Fruit fly (Drosophila melanogaster) whole organism, embryonic: ENCODE measurements around the gene Nost.

Source experiments
- CG10565 ChIP-seq: fragments of 200-800 bp; sonication (Bioruptor generic); optimal IDR thresholded peaks from 3 replicates; lab custom pipeline; 2016; ENCODE audit warnings: missing biosample characterization, mild to moderate bottlenecking, missing genetic modification characterization
- CG11695 ChIP-seq: fragments of 200-800 bp; sonication (Bioruptor generic); IDR thresholded peaks from 3 replicates; pipeline ENCODE4 v1.3.6; 2022; ENCODE audit warnings: missing biosample characterization, missing genetic modification characterization
- CG12236 ChIP-seq: fragments of 200-800 bp; sonication (Bioruptor generic); optimal IDR thresholded peaks from 2 replicates; lab custom pipeline; 2016; ENCODE audit warnings: missing biosample characterization, missing genetic modification characterization
- CG13287 ChIP-seq: fragments of 200-800 bp; sonication (Bioruptor generic); IDR thresholded peaks from 2 replicates; pipeline ENCODE4 v1.3.6; 2022; ENCODE audit warnings: missing biosample characterization, missing genetic modification characterization; ENCODE audit not compliant: partially characterized antibody
- CG13775 ChIP-seq: fragments of 200-800 bp; sonication (Bioruptor generic); optimal IDR thresholded peaks from 3 replicates; lab custom pipeline; 2017; ENCODE audit warnings: missing biosample characterization, mild to moderate bottlenecking, missing genetic modification characterization
- CG15479 ChIP-seq: fragments of 200-800 bp; sonication (Bioruptor generic); optimal IDR thresholded peaks from 3 replicates; lab custom pipeline; 2019; ENCODE audit warnings: missing biosample characterization, mild to moderate bottlenecking, missing genetic modification characterization, moderate library complexity
- CG17361 ChIP-seq: fragments of 200-800 bp; sonication (Bioruptor generic); IDR thresholded peaks from 3 replicates; pipeline ENCODE4 v1.3.6; 2022; ENCODE audit warnings: missing biosample characterization, missing genetic modification characterization
- CG1792 ChIP-seq: fragments of 200-800 bp; sonication (Bioruptor generic); optimal IDR thresholded peaks from 2 replicates; lab custom pipeline; 2016; ENCODE audit warnings: missing biosample characterization, missing genetic modification characterization
- CG3065 ChIP-seq: fragments of 200-800 bp; sonication (Bioruptor generic); optimal IDR thresholded peaks from 2 replicates; lab custom pipeline; 2016; ENCODE audit warnings: missing biosample characterization, missing genetic modification characterization
- CG34224 ChIP-seq: fragments of 200-800 bp; sonication (Bioruptor generic); IDR thresholded peaks from 3 replicates; pipeline ENCODE4 v1.3.6; 2022; ENCODE audit warnings: missing biosample characterization, missing genetic modification characterization; ENCODE audit not compliant: partially characterized antibody
- CG4707 ChIP-seq: fragments of 200-800 bp; sonication (Bioruptor generic); optimal IDR thresholded peaks from 2 replicates; lab custom pipeline; 2018; ENCODE audit warnings: missing biosample characterization, mild to moderate bottlenecking, missing genetic modification characterization, moderate library complexity
- D19A ChIP-seq: fragments of 200-800 bp; optimal IDR thresholded peaks from 3 replicates; lab custom pipeline; 2019; ENCODE audit warnings: missing biosample characterization, mild to moderate bottlenecking, missing genetic modification characterization, moderate library complexity
- Deaf1 ChIP-seq: fragments of 200-800 bp; optimal IDR thresholded peaks from 3 replicates; lab custom pipeline; 2019; ENCODE audit warnings: missing biosample characterization, mild to moderate bottlenecking, missing genetic modification characterization, moderate library complexity
- Doc3 ChIP-seq: fragments of 200-800 bp; sonication (Bioruptor generic); IDR thresholded peaks from 3 replicates; pipeline ENCODE4 v1.3.6; 2022; ENCODE audit warnings: missing biosample characterization, missing genetic modification characterization; ENCODE audit not compliant: partially characterized antibody
- Drgx ChIP-seq: fragments of 200-800 bp; sonication (Bioruptor generic); IDR thresholded peaks from 2 replicates; pipeline ENCODE4 v1.3.6; 2022; ENCODE audit warnings: missing biosample characterization, missing genetic modification characterization
- GATAe ChIP-seq: fragments of 200-800 bp; sonication (Bioruptor generic); conservative IDR thresholded peaks from 2 replicates; pipeline ENCODE4 v1.3.6; 2022; ENCODE audit warnings: missing biosample characterization, missing genetic modification characterization
- H15 ChIP-seq: fragments of 200-800 bp; sonication (Bioruptor generic); IDR thresholded peaks from 3 replicates; pipeline ENCODE4 v1.3.6; 2022; ENCODE audit warnings: missing biosample characterization, missing genetic modification characterization
- Jarid2 ChIP-seq: fragments of 200-800 bp; sonication (Bioruptor generic); optimal IDR thresholded peaks from 3 replicates; lab custom pipeline; 2017; ENCODE audit warnings: mild to moderate bottlenecking, missing biosample characterization, missing genetic modification reagents, missing genetic modification characterization
- Six4 ChIP-seq: fragments of 200-800 bp; sonication (Bioruptor generic); optimal IDR thresholded peaks from 2 replicates; lab custom pipeline; 2016; ENCODE audit warnings: missing biosample characterization, missing genetic modification characterization
- Sry-β ChIP-seq: fragments of 200-800 bp; sonication (Bioruptor generic); optimal IDR thresholded peaks from 2 replicates; lab custom pipeline; 2018; ENCODE audit warnings: missing biosample characterization, mild to moderate bottlenecking, missing genetic modification characterization, moderate library complexity
- Trl ChIP-seq, 3 experiments: fragments of >200 bp in 2 of 3; fragments of 200-800 bp in 1 of 3; sonication (Bioruptor generic) in 1 of 3; optimal IDR thresholded peaks; 2 replicates in 1 of 3; 3 replicates in 2 of 3; lab custom pipeline; 2016 to 2017; ENCODE audit warnings: missing biosample characterization in 1 of 3, missing genetic modification characterization in 1 of 3
- cato ChIP-seq: fragments of 200-800 bp; sonication (Bioruptor generic); optimal IDR thresholded peaks from 2 replicates; lab custom pipeline; 2016; ENCODE audit warnings: missing biosample characterization, missing genetic modification characterization, borderline replicate concordance
- chinmo ChIP-seq: fragments of 200-800 bp; sonication (Bioruptor generic); IDR thresholded peaks from 4 replicates; pipeline ENCODE4 v1.3.6; 2022; ENCODE audit warnings: missing biosample characterization, missing genetic modification characterization; ENCODE audit not compliant: partially characterized antibody
- ci ChIP-seq: fragments of 200-800 bp; sonication (Bioruptor generic); IDR thresholded peaks from 3 replicates; pipeline ENCODE4 v1.3.6; 2022; ENCODE audit warnings: missing biosample characterization, missing genetic modification characterization
- corto ChIP-seq: fragments of 200-800 bp; sonication (Bioruptor generic); optimal IDR thresholded peaks from 2 replicates; lab custom pipeline; 2016; ENCODE audit warnings: missing biosample characterization, mild to moderate bottlenecking, missing genetic modification characterization, moderate library complexity
- dati ChIP-seq: fragments of 200-800 bp; sonication (Bioruptor generic); IDR thresholded peaks from 2 replicates; pipeline ENCODE4 v1.3.6; 2022; ENCODE audit warnings: missing biosample characterization, missing genetic modification characterization
- dpn ChIP-seq, 2 experiments: fragments of 200-800 bp; sonication (Bioruptor generic); optimal IDR thresholded peaks; 3 replicates each; lab custom pipeline; 2016; ENCODE audit warnings: missing biosample characterization in 2 of 2, missing genetic modification characterization in 2 of 2
- fd102C ChIP-seq: fragments of 200-800 bp; sonication (Bioruptor generic); optimal IDR thresholded peaks from 2 replicates; lab custom pipeline; 2018; ENCODE audit warnings: missing biosample characterization, mild to moderate bottlenecking, missing genetic modification characterization, moderate library complexity
- hkb ChIP-seq, 2 experiments: fragments of 200-800 bp in 1 of 2; fragments of >200 bp in 1 of 2; sonication (Bioruptor generic) in 1 of 2; IDR thresholded peaks in 1 of 2; optimal IDR thresholded peaks in 1 of 2; 2 replicates each; pipeline versions ENCODE4 v1.3.6 to Lab custom; 2017 to 2022; ENCODE audit warnings: missing biosample characterization in 1 of 2, missing genetic modification characterization in 1 of 2
- lab ChIP-seq: fragments of 200-800 bp; sonication (Bioruptor generic); optimal IDR thresholded peaks from 3 replicates; lab custom pipeline; 2017; ENCODE audit warnings: missing biosample characterization, missing genetic modification characterization, mild to moderate bottlenecking, moderate library complexity, missing genetic modification reagents
- nom ChIP-seq: fragments of 200-800 bp; sonication (Bioruptor generic); optimal IDR thresholded peaks from 2 replicates; lab custom pipeline; 2017; ENCODE audit warnings: missing biosample characterization, missing genetic modification characterization, mild to moderate bottlenecking, moderate library complexity, missing genetic modification reagents
- row ChIP-seq: fragments of 200-800 bp; sonication (Bioruptor generic); IDR thresholded peaks from 3 replicates; pipeline ENCODE4 v1.3.6; 2022; ENCODE audit warnings: missing biosample characterization, missing genetic modification characterization
- sens ChIP-seq: fragments of 200-800 bp; sonication (Bioruptor generic); peaks from one replicate; lab custom pipeline; 2016; ENCODE audit warnings: missing biosample characterization, missing genetic modification characterization
- slou ChIP-seq: fragments of 200-800 bp; sonication (Bioruptor generic); optimal IDR thresholded peaks from 3 replicates; lab custom pipeline; 2016; ENCODE audit warnings: missing biosample characterization, missing genetic modification characterization
- sqz ChIP-seq: fragments of 200-800 bp; sonication (Bioruptor generic); optimal IDR thresholded peaks from 3 replicates; lab custom pipeline; 2018; ENCODE audit warnings: missing biosample characterization, mild to moderate bottlenecking, missing genetic modification characterization
- tap ChIP-seq: fragments of 200-800 bp; optimal IDR thresholded peaks from 3 replicates; lab custom pipeline; 2019; ENCODE audit warnings: missing biosample characterization, mild to moderate bottlenecking, missing genetic modification characterization, moderate library complexity
- tx ChIP-seq: fragments of 200-800 bp; sonication (Bioruptor generic); optimal IDR thresholded peaks from 2 replicates; lab custom pipeline; 2016; ENCODE audit warnings: missing biosample characterization, missing genetic modification characterization
- vfl ChIP-seq: fragments of 200-800 bp; sonication (Bioruptor generic); optimal IDR thresholded peaks from 2 replicates; lab custom pipeline; 2016; ENCODE audit warnings: missing biosample characterization, missing genetic modification characterization
- zfh1 ChIP-seq: fragments of 200-800 bp; sonication (Bioruptor generic); IDR thresholded peaks from 3 replicates; pipeline ENCODE4 v1.3.6; 2022; ENCODE audit warnings: missing biosample characterization, missing genetic modification characterization

Nost gene

DNA sequence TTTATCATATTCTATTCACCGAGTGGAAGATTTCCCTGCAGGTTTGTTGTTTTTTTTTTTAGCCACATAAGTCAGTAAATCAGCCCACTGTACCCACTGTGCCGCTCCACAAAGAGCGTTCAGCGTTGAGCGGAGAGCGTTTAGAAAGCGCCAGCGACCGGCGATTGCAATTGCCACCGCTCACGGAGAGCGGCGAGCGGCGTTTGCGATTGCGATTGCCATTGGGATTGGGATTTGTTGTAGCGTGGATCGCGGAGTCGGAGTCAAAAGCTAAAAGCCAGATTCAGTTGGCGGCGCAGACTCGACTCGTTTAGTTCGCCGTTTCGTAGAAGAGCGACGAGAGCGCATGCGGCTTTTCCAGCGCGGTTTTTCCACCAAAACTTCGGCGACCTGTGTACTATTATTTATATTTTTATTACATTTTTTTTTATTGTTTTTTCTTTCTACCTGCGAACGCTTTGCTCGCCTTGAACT is at the start of gene Nost:
Gene Nost, plus strand, starts transcription at position 306 of the 474 bp plus-strand sequence.
- no peak for TF ChIP-seq CG10565 (GFP tag; lab: Kevin White, UChicago)
- no peak for TF ChIP-seq fd102C
- TF ChIP-seq Six4 (GFP tag; lab: Kevin White, UChicago): no peak
- 0 out of 3 replicates have a peak, but pooled peaks have one; percentile 22 for TF ChIP-seq zfh1 (GFP tag; lab: Robert Waterston, UW)
- TF ChIP-seq nom (GFP tag; lab: Kevin White, UChicago): peak; percentile 9
- peak; percentile 37; the same call in 2 of the 3 replicates for TF ChIP-seq CG34224
- TF ChIP-seq sqz: peak; percentile 67
- peak; percentile 58 to 64 for TF ChIP-seq Trl (optimal IDR thresholded peaks at IDR 0.05; lab: Kevin White, UChicago)
- TF ChIP-seq Trl (GFP tag; optimal IDR thresholded peaks at IDR 0.05; lab: Kevin White, UChicago): no peak
- peak; percentile 77 for TF ChIP-seq Jarid2 (GFP tag; lab: Kevin White, UChicago)
- peak; percentile 52; the same call in 1 of the 3 replicates for TF ChIP-seq row (GFP tag; lab: Robert Waterston, UW)
- peak; percentile 95; the same call in 3 of the 4 replicates for TF ChIP-seq chinmo (GFP tag; lab: Robert Waterston, UW)
- 0 out of 3 replicates have a peak, but pooled peaks have one; percentile 10 for TF ChIP-seq CG11695 (GFP tag; lab: Robert Waterston, UW)
- TF ChIP-seq CG13287 (GFP tag; lab: Robert Waterston, UW): peak; percentile 27; the same call in 1 of the 2 replicates
- peak; percentile 9 for TF ChIP-seq Deaf1 (tag; lab: Kevin White, UChicago)
- no peak for TF ChIP-seq dati (GFP tag; lab: Robert Waterston, UW)
- no peak for TF ChIP-seq cato (GFP tag; lab: Kevin White, UChicago)
- TF ChIP-seq CG4707 (GFP tag; lab: Kevin White, UChicago): peak; percentile 68
- TF ChIP-seq Doc3 (GFP tag; lab: Robert Waterston, UW): peak; percentile 26; the same call in 1 of the 3 replicates
- TF ChIP-seq corto (GFP tag; lab: Kevin White, UChicago): no peak
- peak; percentile 44 for TF ChIP-seq Drgx (GFP tag; lab: Robert Waterston, UW)
- peak; percentile 16 for TF ChIP-seq lab
- peak; percentile 56; the same call in 1 of the 3 replicates for TF ChIP-seq ci (GFP tag; lab: Robert Waterston, UW)
- TF ChIP-seq hkb (optimal IDR thresholded peaks at IDR 0.05; lab: Kevin White, UChicago): no peak
- 0 out of 2 replicates have a peak, but pooled peaks have one; percentile 29 for TF ChIP-seq hkb (GFP tag; IDR thresholded peaks at IDR 0.05; lab: Robert Waterston, UW)

DNA sequence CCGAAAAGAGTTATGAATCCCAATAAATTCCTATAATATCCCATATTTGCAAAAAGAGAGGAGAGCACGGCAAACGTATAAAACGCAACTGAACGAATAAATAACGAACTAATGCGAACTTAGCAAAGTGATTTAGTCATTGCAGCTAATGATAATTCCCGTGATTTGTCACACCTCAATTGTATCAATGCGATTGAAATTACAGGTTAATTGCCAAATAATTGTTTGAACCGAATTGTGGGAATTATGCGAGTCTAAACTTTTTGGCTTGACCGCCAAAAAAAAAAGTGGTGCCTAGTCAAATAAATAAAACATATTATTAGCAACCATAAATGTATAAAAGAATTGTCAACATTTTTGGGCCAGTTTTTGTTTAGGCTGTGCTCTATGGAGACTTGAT is 45.7 kb upstream of the Nost start, which contains the start of gene CG12662:
Gene CG12662, minus strand, starts transcription at position 101 of the 400 bp plus-strand sequence.
- TF ChIP-seq CG12236 (GFP tag; lab: Kevin White, UChicago): no peak
- no peak for TF ChIP-seq CG1792 (GFP tag; lab: Kevin White, UChicago)
- no peak for TF ChIP-seq tx (GFP tag; lab: Kevin White, UChicago)
- no peak for TF ChIP-seq CG17361
- TF ChIP-seq sens (GFP tag; lab: Kevin White, UChicago): no peak
- TF ChIP-seq D19A (tag; lab: Kevin White, UChicago): no peak
- no peak for TF ChIP-seq H15
- TF ChIP-seq hkb (optimal IDR thresholded peaks at IDR 0.05; lab: Kevin White, UChicago): no peak
- no peak for TF ChIP-seq hkb (GFP tag; IDR thresholded peaks at IDR 0.05; lab: Robert Waterston, UW)
- no peak for TF ChIP-seq GATAe
- no peak for TF ChIP-seq slou
- TF ChIP-seq corto (GFP tag; lab: Kevin White, UChicago): no peak
- no peak for TF ChIP-seq CG15479 (GFP tag; lab: Kevin White, UChicago)
- no peak for TF ChIP-seq vfl (GFP tag; lab: Kevin White, UChicago)
- TF ChIP-seq CG13775 (GFP tag; lab: Kevin White, UChicago): no peak
- no peak for TF ChIP-seq Sry-β (GFP tag; lab: Kevin White, UChicago)
- no peak for TF ChIP-seq CG3065 (GFP tag; lab: Kevin White, UChicago)
- TF ChIP-seq tap (tag; lab: Kevin White, UChicago): no peak
- TF ChIP-seq dpn (GFP tag; optimal IDR thresholded peaks at IDR 0.05; lab: Kevin White, UChicago): no peak
